Fruit fly (Drosophila melanogaster) whole organism, prepupa: ENCODE data around the gene ovm.

Experiments used
- Blimp-1 ChIP-seq: fragments of 200-800 bp; sonication (Bioruptor generic); optimal IDR thresholded peaks from 3 replicates; lab custom pipeline; 2017; ENCODE audit warnings: missing biosample characterization, missing genetic modification characterization, mild to moderate bottlenecking, moderate library complexity, missing genetic modification reagents
- CG10669 ChIP-seq: fragments of 200-800 bp; sonication (Bioruptor generic); optimal IDR thresholded peaks from 3 replicates; lab custom pipeline; 2018; ENCODE audit warnings: missing biosample characterization, mild to moderate bottlenecking, missing genetic modification characterization, moderate library complexity
- CG11902 ChIP-seq: fragments of 200-800 bp; sonication (Bioruptor generic); optimal IDR thresholded peaks from 3 replicates; lab custom pipeline; 2016; ENCODE audit warnings: missing biosample characterization, missing genetic modification characterization
- CG15336 ChIP-seq: fragments of 200-800 bp; sonication (Bioruptor generic); IDR thresholded peaks from 2 replicates; pipeline ENCODE4 v1.3.6; 2022; ENCODE audit warnings: missing biosample characterization, missing genetic modification characterization
- CG1621 ChIP-seq: fragments of 200-800 bp; sonication (Bioruptor generic); optimal IDR thresholded peaks from 3 replicates; lab custom pipeline; 2018; ENCODE audit warnings: missing biosample characterization, mild to moderate bottlenecking, missing genetic modification characterization
- CG31627 ChIP-seq: fragments of 200-800 bp; sonication (Bioruptor generic); optimal IDR thresholded peaks from 3 replicates; lab custom pipeline; 2016; ENCODE audit warnings: missing biosample characterization, missing genetic modification characterization
- CG32006 ChIP-seq: fragments of 200-800 bp; sonication (Bioruptor generic); optimal IDR thresholded peaks from 3 replicates; lab custom pipeline; 2017; ENCODE audit warnings: missing biosample characterization, mild to moderate bottlenecking, missing genetic modification characterization
- CG3919 ChIP-seq: fragments of 200-800 bp; sonication (Bioruptor generic); optimal IDR thresholded peaks from 3 replicates; lab custom pipeline; 2016; ENCODE audit warnings: missing biosample characterization, missing genetic modification characterization
- CG6163 ChIP-seq: fragments of 200-800 bp; sonication (Bioruptor generic); IDR thresholded peaks from 3 replicates; pipeline ENCODE4 v1.3.6; 2022; ENCODE audit warnings: missing biosample characterization, missing genetic modification characterization
- CG6276 ChIP-seq: fragments of 200-800 bp; sonication (Bioruptor generic); optimal IDR thresholded peaks from 2 replicates; lab custom pipeline; 2017; ENCODE audit warnings: missing biosample characterization, mild to moderate bottlenecking, missing genetic modification characterization
- CG6792 ChIP-seq: fragments of 200-800 bp; sonication (Bioruptor generic); optimal IDR thresholded peaks from 3 replicates; lab custom pipeline; 2016; ENCODE audit warnings: missing biosample characterization, missing genetic modification characterization
- CG6808 ChIP-seq: fragments of 200-800 bp; sonication (Bioruptor generic); optimal IDR thresholded peaks from 3 replicates; lab custom pipeline; 2017; ENCODE audit warnings: missing biosample characterization, missing genetic modification characterization, mild to moderate bottlenecking, moderate library complexity, missing genetic modification reagents
- CG6854 ChIP-seq: fragments of 200-800 bp; sonication (Bioruptor generic); optimal IDR thresholded peaks from 2 replicates; lab custom pipeline; 2017; ENCODE audit warnings: missing biosample characterization, mild to moderate bottlenecking, missing genetic modification characterization
- CG7368 ChIP-seq: fragments of 200-800 bp; sonication (Bioruptor generic); optimal IDR thresholded peaks from 3 replicates; lab custom pipeline; 2016; ENCODE audit warnings: missing biosample characterization, missing genetic modification characterization
- CG8119 ChIP-seq: fragments of 200-800 bp; sonication (Bioruptor generic); IDR thresholded peaks from 3 replicates; pipeline ENCODE4 v1.3.6; 2022; ENCODE audit warnings: missing biosample characterization, missing genetic modification characterization
- CG8632 ChIP-seq: fragments of 200-800 bp; sonication (Bioruptor generic); optimal IDR thresholded peaks from 3 replicates; lab custom pipeline; 2016; ENCODE audit warnings: missing biosample characterization, missing genetic modification characterization
- CG9139 ChIP-seq: fragments of 200-800 bp; sonication (Bioruptor generic); optimal IDR thresholded peaks from 3 replicates; lab custom pipeline; 2017; ENCODE audit warnings: missing biosample characterization, mild to moderate bottlenecking, missing genetic modification characterization
- Eip78C ChIP-seq: fragments of 200-800 bp; sonication (Bioruptor generic); peaks from one replicate; lab custom pipeline; 2016; ENCODE audit warnings: missing biosample characterization, missing genetic modification characterization
- Eip93F ChIP-seq: fragments of 200-800 bp; sonication (Bioruptor generic); optimal IDR thresholded peaks from 2 replicates; lab custom pipeline; 2016; ENCODE audit warnings: missing biosample characterization, mild to moderate bottlenecking, missing genetic modification characterization
- Ets21C ChIP-seq: fragments of 200-800 bp; sonication (Bioruptor generic); optimal IDR thresholded peaks from 3 replicates; lab custom pipeline; 2016; ENCODE audit warnings: missing biosample characterization, missing genetic modification characterization
- Ets96B ChIP-seq: fragments of 200-800 bp; optimal IDR thresholded peaks from 2 replicates; lab custom pipeline; 2019; ENCODE audit warnings: missing biosample characterization, mild to moderate bottlenecking, missing genetic modification characterization, moderate library complexity
- Gug ChIP-seq: fragments of 200-800 bp; sonication (Bioruptor generic); IDR thresholded peaks from 2 replicates; pipeline ENCODE4 v1.3.6; 2022; ENCODE audit warnings: missing biosample characterization, missing genetic modification characterization
- Hr38 ChIP-seq: sonication (Bioruptor generic); optimal IDR thresholded peaks from 2 replicates; lab custom pipeline; 2016; ENCODE audit warnings: missing biosample characterization, missing genetic modification characterization
- Hr39 ChIP-seq: fragments of 200-800 bp; sonication (Bioruptor generic); optimal IDR thresholded peaks from 2 replicates; lab custom pipeline; 2016; ENCODE audit warnings: missing biosample characterization, missing genetic modification characterization
- Hr4 ChIP-seq: fragments of 200-800 bp; sonication (Bioruptor generic); optimal IDR thresholded peaks from 3 replicates; lab custom pipeline; 2016; ENCODE audit warnings: missing biosample characterization, missing genetic modification characterization
- OdsH ChIP-seq: fragments of 200-800 bp; sonication (Bioruptor generic); optimal IDR thresholded peaks from 3 replicates; lab custom pipeline; 2016; ENCODE audit warnings: missing biosample characterization, missing genetic modification characterization
- Sox102F ChIP-seq: fragments of 200-800 bp; sonication (Bioruptor generic); optimal IDR thresholded peaks from 2 replicates; lab custom pipeline; 2016; ENCODE audit warnings: missing biosample characterization, mild to moderate bottlenecking, missing genetic modification characterization
- achi ChIP-seq: fragments of 200-800 bp; sonication (Bioruptor generic); optimal IDR thresholded peaks from 3 replicates; lab custom pipeline; 2016; ENCODE audit warnings: missing biosample characterization, missing genetic modification characterization
- acj6 ChIP-seq: fragments of 200-800 bp; sonication (Bioruptor generic); optimal IDR thresholded peaks from 3 replicates; lab custom pipeline; 2016; ENCODE audit warnings: missing biosample characterization, missing genetic modification characterization
- cyc ChIP-seq: fragments of 200-800 bp; sonication (Bioruptor generic); optimal IDR thresholded peaks from 3 replicates; lab custom pipeline; 2016; ENCODE audit warnings: missing biosample characterization, missing genetic modification characterization
- esn ChIP-seq: fragments of 200-800 bp; sonication (Bioruptor generic); optimal IDR thresholded peaks from 2 replicates; lab custom pipeline; 2016; ENCODE audit warnings: missing biosample characterization, mild to moderate bottlenecking, missing genetic modification characterization, moderate library complexity
- fd85E ChIP-seq: fragments of 200-800 bp; sonication (Bioruptor generic); optimal IDR thresholded peaks from 3 replicates; lab custom pipeline; 2016; ENCODE audit warnings: missing biosample characterization, missing genetic modification characterization
- fkh ChIP-seq: fragments of 200-800 bp; sonication (Bioruptor generic); optimal IDR thresholded peaks from 3 replicates; lab custom pipeline; 2017; ENCODE audit warnings: missing biosample characterization, mild to moderate bottlenecking, missing genetic modification characterization, moderate library complexity
- lz ChIP-seq: fragments of 200-800 bp; sonication (Bioruptor generic); optimal IDR thresholded peaks from 3 replicates; lab custom pipeline; 2016; ENCODE audit warnings: missing biosample characterization, missing genetic modification characterization
- net ChIP-seq: fragments of 200-800 bp; sonication (Bioruptor generic); optimal IDR thresholded peaks from 3 replicates; lab custom pipeline; 2016; ENCODE audit warnings: missing biosample characterization, missing genetic modification characterization
- pdm3 ChIP-seq: fragments of 200-800 bp; sonication (Bioruptor generic); optimal IDR thresholded peaks from 3 replicates; lab custom pipeline; 2016; ENCODE audit warnings: missing biosample characterization, missing genetic modification characterization
- salr ChIP-seq, 2 experiments: fragments of 200-800 bp; sonication (Bioruptor generic); optimal IDR thresholded peaks; 3 replicates each; lab custom pipeline; 2016 to 2018; ENCODE audit warnings: missing biosample characterization in 2 of 2, missing genetic modification characterization in 2 of 2, mild to moderate bottlenecking in 1 of 2
- svp ChIP-seq: fragments of 200-800 bp; sonication (Bioruptor generic); peaks from one replicate; lab custom pipeline; 2016; ENCODE audit warnings: missing biosample characterization, missing genetic modification characterization
- vri ChIP-seq: fragments of 200-800 bp; sonication (Bioruptor generic); optimal IDR thresholded peaks from 3 replicates; lab custom pipeline; 2016; ENCODE audit warnings: missing biosample characterization, mild to moderate bottlenecking, missing genetic modification characterization

The ovm gene

dm6 chr2L:106540-106939, 34.3 kb downstream of the ovm start, which contains the start of the genes Nhe1 and Sam-S:
TSS of gene Nhe1 (minus strand) at chr2L:106732.
TSS of gene Sam-S (plus strand) at chr2L:106903.
- no peak for TF ChIP-seq CG6163 (GFP tag; lab: Robert Waterston, UW)
- TF ChIP-seq CG32006 (GFP tag; lab: Kevin White, UChicago) = no peak
- no peak for TF ChIP-seq CG8119 (GFP tag; lab: Robert Waterston, UW)
- 0 out of 2 replicates have a peak, but pooled peaks have one; percentile 9 for TF ChIP-seq CG15336
- TF ChIP-seq fkh (GFP tag; lab: Kevin White, UChicago) = peak; percentile 81
- no peak for TF ChIP-seq CG10669 (GFP tag; lab: Kevin White, UChicago)

- no peak for TF ChIP-seq CG11902 (GFP tag; lab: Kevin White, UChicago)
- TF ChIP-seq esn (GFP tag; lab: Kevin White, UChicago) = peak; percentile 21
These were observed 38.5 kb downstream of the ovm start, which contains the start of gene Creld for dm6 chr2L:102161-102761. TSS of gene Creld (plus strand) at chr2L:102380.

dm6 chr2L:94639-95059, 46.1 kb downstream of the ovm start, which contains the start of gene Zir:
TSS of gene Zir (plus strand) at chr2L:94739.
- TF ChIP-seq Blimp-1 (peak; percentile 5), lz (GFP tag; lab: Kevin White, UChicago) (no peak), CG8119 (GFP tag; lab: Robert Waterston, UW) (no peak), fkh (GFP tag; lab: Kevin White, UChicago) (peak; percentile 84), Eip78C (GFP tag; lab: Kevin White, UChicago) (peak; percentile 64), Sox102F (GFP tag; lab: Kevin White, UChicago) (no peak), CG7368 (GFP tag; lab: Kevin White, UChicago) (no peak), esn (GFP tag; lab: Kevin White, UChicago) (peak; percentile 34)

dm6 chr2L:94096-94495, 46.7 kb downstream of the ovm start:
- TF ChIP-seq OdsH (GFP tag; lab: Kevin White, UChicago) (no peak), Blimp-1 (peak; percentile 38)

dm6 chr2L:92993-93392, 47.8 kb downstream of the ovm start:
- TF ChIP-seq net (GFP tag; lab: Kevin White, UChicago) = peak; percentile 77
- no peak for TF ChIP-seq CG8632 (GFP tag; lab: Kevin White, UChicago)
- TF ChIP-seq Hr39 (GFP tag; lab: Kevin White, UChicago) = no peak
- peak; percentile 18; the same call in 1 of the 3 replicates for TF ChIP-seq CG8119 (GFP tag; lab: Robert Waterston, UW)
- TF ChIP-seq Eip78C (GFP tag; lab: Kevin White, UChicago) = peak; percentile 38

dm6 chr2L:91830-92229, 49.0 kb downstream of the ovm start:
- peak; percentile 71; the same call in 2 of the 3 replicates for TF ChIP-seq CG8119 (GFP tag; lab: Robert Waterston, UW)
- TF ChIP-seq salr (GFP tag; optimal IDR thresholded peaks at IDR 0.05; lab: Kevin White, UChicago) = peak in 1 of 2 experiments; percentile 63
- peak; percentile 75 for TF ChIP-seq CG6792 (GFP tag; lab: Kevin White, UChicago)
- TF ChIP-seq Gug (GFP tag; lab: Robert Waterston, UW) = no peak
- peak; percentile 72 for TF ChIP-seq Eip93F (GFP tag; lab: Kevin White, UChicago)
- no peak for TF ChIP-seq CG11902 (GFP tag; lab: Kevin White, UChicago)
- peak; percentile 76 for TF ChIP-seq acj6
- TF ChIP-seq CG15336 = peak; percentile 72
- TF ChIP-seq Hr38 (GFP tag; lab: Kevin White, UChicago) = no peak
- TF ChIP-seq net (GFP tag; lab: Kevin White, UChicago) = peak; percentile 91
- no peak for TF ChIP-seq achi (GFP tag; lab: Kevin White, UChicago)
- TF ChIP-seq Eip78C (GFP tag; lab: Kevin White, UChicago) = peak; percentile 95
- TF ChIP-seq cyc (GFP tag; lab: Kevin White, UChicago) = peak; percentile 59
- peak; percentile 83 for TF ChIP-seq esn (GFP tag; lab: Kevin White, UChicago)
- peak; percentile 87 for TF ChIP-seq Ets96B
- peak; percentile 68 for TF ChIP-seq CG9139 (GFP tag; lab: Kevin White, UChicago)
- TF ChIP-seq Blimp-1 = peak; percentile 71
- peak; percentile 88 for TF ChIP-seq CG6808 (GFP tag; lab: Kevin White, UChicago)
- TF ChIP-seq CG6854 (GFP tag; lab: Kevin White, UChicago) = peak; percentile 84
- TF ChIP-seq CG3919 = peak; percentile 83
- peak; percentile 70 for TF ChIP-seq pdm3 (GFP tag; lab: Kevin White, UChicago)
- TF ChIP-seq svp (GFP tag; lab: Kevin White, UChicago) = no peak
- TF ChIP-seq CG6276 (GFP tag; lab: Kevin White, UChicago) = no peak
- peak; percentile 72 for TF ChIP-seq CG31627 (GFP tag; lab: Kevin White, UChicago)
- no peak for TF ChIP-seq vri (GFP tag; lab: Kevin White, UChicago)
- TF ChIP-seq fd85E (GFP tag; lab: Kevin White, UChicago) = peak; percentile 6
- peak; percentile 84 for TF ChIP-seq CG1621 (tag; lab: Kevin White, UChicago)
- peak; percentile 62 for TF ChIP-seq Ets21C (GFP tag; lab: Kevin White, UChicago)
- peak; percentile 42 for TF ChIP-seq Hr4
- no peak for TF ChIP-seq Hr39 (GFP tag; lab: Kevin White, UChicago)
